Fruit fly (Drosophila melanogaster) ovary, adult (tissue): Measurements from ENCODE around the gene Sem1.

Experiments
- CG17801 ChIP-seq: fragments of 200-800 bp; optimal IDR thresholded peaks from 2 replicates; lab custom pipeline; 2019; ENCODE audit warnings: missing biosample characterization, mild to moderate bottlenecking, missing genetic modification characterization, moderate library complexity; ENCODE audit not compliant: partially characterized antibody

Gene Sem1

DNA sequence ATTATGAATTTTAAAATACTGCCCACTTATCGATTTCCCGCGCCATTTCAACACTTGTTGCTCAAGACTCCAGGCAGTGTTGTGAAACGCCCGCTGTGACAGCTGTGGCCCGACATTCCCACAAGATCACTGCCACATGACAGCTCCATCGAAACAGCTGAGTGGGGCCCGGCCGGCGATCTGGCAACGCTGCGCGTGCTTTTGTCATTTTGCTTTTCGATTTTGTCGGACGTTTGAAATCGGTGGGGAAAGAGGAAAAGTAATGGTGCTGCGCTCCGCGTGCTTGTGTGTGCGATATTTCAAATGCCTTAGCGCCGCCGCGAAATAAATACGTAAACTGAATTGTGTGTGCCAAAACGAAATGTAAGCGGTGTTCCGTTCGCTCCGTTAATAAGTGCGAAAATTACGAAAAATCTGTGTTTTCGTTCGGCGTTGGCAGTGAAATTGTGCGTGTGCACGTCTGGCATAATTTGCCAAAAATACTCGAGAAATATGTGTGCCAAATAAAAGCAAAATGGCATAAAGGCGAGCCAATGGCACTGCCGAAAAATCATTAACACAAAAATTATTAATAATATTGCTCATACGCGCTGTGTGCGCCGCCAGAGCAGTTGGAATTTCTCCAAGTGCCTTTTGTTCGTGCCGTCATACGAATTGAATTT lies 21.5 kb upstream of the Sem1 start:
- TF ChIP-seq CG17801 (GFP tag; lab: Kevin White, UChicago): no peak

DNA sequence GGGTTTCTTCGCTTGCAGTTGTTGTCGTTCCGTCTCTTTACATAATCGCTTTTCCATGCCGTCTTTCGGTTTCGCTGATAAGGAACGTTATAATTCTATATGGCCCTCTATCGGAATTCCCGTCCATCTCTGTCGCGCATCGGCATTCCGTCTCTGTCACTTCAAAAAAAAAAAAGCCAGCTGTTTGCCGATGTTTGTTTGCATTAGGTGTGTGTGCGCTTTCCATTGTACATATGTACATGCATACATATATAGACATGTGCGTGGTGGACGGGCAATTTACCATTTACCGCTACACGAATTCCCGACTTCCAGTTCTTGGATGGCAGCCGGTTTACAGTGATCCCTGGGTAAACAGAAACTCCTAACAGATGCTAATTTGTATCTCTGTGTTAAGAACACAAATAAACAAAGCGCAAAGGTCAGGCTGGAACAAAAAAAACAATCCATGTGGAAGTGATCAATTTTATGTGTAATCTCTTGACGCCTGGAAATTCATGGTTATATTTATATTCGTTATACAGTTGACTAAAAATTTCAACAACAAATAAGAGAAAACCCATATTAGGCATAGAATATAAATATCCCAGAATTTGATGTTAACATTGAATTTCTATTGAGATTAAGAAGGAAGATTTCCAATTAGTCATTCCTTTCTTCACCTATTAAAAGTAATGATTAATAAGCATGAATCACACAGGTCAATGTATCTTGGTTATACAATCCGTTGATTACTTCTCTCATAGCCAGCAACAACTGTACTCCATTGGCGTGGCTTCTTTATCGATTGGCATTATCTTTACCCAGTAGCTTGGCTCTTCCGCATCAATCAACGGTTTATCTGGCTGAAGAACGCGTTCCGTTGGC lies 20.5 kb upstream of the Sem1 start:
- TF ChIP-seq CG17801 (GFP tag; lab: Kevin White, UChicago): no peak

DNA sequence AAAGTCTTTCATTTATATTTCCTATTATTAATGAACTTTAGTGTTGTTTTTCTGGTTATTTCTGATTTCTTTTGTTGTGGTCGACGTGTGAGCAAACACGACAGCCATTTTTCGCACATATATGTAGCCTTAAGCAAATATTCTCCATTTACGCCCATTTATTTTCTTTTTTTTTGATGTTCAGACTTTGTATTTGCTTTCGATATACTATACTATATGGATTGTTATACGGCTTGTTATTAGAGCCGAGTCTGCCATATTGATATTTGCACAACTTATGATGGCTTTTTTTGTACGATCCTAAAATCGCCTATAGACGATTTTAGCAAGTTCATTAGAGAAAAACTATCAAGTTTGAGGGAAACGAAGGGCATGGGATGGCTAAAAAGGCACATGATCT lies 16.1 kb upstream of the Sem1 start:
- no peak for TF ChIP-seq CG17801 (GFP tag; lab: Kevin White, UChicago)

dm6 chr2L:7049009-7049647 lies 14.7 kb upstream of the Sem1 start:
- peak; percentile 63 for TF ChIP-seq CG17801 (GFP tag; lab: Kevin White, UChicago)

dm6 chr2L:7049680-7050289 lies 14.0 kb upstream of the Sem1 start:
- TF ChIP-seq CG17801 (GFP tag; lab: Kevin White, UChicago): no peak

DNA sequence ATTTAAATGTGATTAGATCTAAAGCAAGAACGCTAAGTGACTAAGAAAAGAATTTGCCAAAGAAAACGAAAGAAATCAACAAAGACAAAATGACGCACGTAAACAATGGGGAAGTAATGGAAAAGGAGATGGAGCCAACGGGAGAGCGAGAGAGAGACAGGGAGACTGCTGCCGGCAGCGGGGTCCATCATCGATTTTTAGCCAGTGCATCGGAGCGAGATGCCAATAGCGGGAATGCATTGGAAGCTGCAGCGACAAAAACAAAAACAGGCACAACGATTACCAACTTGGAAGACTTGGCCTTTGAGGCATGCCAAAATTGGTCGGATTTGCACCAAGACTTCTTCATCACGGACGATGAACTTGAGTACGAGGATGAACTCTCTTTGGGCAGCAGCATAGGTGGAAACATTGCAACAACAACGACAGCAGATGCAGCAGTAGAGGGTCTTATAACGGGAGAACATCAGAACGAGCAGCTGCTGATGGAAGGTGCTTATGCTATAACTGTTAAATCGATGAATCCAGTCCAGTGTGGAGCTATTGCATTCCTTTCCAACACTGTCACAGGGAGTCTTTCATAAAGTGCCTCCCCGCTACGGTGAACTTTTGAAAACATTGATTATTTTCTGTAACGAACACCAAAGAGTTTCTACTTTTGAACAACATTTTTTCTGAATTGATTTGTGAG lies 13.1 kb upstream of the Sem1 start:
- TF ChIP-seq CG17801 (GFP tag; lab: Kevin White, UChicago): no peak

- no peak for TF ChIP-seq CG17801 (GFP tag; lab: Kevin White, UChicago)
These were observed 12.0 kb upstream of the Sem1 start for dm6 chr2L:7051740-7052139.

DNA sequence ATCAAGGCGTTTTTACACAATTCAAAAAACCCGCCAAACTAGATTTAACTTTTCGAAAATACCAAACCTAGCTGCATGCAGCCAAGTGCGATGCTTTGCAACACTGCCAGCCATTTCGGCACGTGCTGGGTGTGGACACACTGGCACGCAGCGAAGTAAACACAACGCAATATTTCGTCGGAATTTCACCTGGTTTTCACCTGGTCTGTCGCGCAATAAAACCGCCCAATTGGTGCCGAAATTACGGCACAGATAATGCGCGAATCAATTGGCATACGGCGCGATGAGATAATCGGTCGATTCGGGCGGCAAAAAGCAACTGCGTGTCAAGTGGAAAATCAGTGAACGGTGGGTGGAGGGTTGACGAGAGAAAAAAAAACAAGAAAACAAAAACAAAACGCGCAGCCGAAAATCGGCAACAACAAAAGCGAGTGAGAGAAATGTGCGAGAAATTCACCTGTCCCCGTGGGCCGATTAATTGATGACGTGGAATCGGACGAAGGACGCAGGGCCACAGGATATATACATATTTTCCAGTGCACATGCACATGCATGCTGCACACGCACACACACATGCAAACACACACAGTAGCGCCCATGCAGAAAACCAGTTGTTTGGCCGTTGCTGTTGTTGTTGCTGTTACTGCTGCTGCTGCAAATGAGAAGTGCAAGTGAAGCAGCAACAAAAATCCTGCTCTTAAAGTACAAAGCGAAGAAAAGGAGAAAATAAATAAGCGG lies 7.4 kb upstream of the Sem1 start, which contains the start of gene Mnn1:
Mnn1 (plus strand) TSS at position 113 of the 738 bp plus-strand sequence.
- peak; percentile 41 for TF ChIP-seq CG17801 (GFP tag; lab: Kevin White, UChicago)

dm6 chr2L:7060751-7061150 lies 3.0 kb upstream of the Sem1 start, which contains the start of gene Mst27D:
Mst27D (minus strand) TSS chr2L:7060851.
- no peak for TF ChIP-seq CG17801 (GFP tag; lab: Kevin White, UChicago)

DNA sequence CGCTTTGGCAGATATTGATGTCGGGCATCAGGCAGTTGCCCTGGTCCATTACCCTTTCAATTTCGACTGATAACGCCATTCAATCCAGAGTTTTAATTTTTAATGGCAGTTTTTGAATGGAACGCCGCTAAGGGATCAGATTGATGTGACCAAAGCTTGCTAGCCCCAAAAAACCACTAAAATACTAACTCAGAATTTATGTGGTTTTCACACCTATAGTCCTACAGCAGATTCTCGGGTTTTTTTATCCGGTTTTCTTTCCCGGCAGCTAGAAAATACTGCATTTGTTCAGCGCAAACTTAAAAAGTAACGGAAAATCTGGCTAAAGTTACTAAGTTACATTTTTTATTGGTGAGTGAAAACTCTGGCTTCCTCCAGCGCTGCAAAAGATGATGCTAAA lies 1.9 kb downstream of the Sem1 start, which contains the start of gene Nuf2:
Nuf2 (minus strand) TSS at position 151 of the 400 bp plus-strand sequence.
- no peak for TF ChIP-seq CG17801 (GFP tag; lab: Kevin White, UChicago)

DNA sequence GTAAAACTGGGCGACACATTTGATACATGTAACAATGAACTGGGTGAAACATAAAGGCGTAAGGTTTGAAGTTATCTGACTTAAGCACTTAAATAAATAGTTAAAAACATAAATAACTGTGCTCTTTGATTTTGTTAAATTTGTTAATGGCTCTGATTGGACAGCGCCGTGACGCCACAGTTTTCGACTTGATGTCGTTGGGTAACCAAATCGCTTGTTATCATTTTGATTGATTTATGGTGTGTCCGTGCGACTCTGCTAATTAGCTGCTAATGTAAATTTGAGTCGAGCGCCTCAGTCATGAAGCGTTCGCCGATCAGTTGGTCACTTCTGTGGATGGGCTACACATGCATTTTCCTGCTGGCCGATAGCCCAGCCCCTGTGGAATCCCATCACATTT lies 3.9 kb downstream of the Sem1 start, which contains the start of gene Ugt307A1:
Ugt307A1 (plus strand) TSS at position 301 of the 400 bp plus-strand sequence.
- TF ChIP-seq CG17801 (GFP tag; lab: Kevin White, UChicago): no peak

DNA sequence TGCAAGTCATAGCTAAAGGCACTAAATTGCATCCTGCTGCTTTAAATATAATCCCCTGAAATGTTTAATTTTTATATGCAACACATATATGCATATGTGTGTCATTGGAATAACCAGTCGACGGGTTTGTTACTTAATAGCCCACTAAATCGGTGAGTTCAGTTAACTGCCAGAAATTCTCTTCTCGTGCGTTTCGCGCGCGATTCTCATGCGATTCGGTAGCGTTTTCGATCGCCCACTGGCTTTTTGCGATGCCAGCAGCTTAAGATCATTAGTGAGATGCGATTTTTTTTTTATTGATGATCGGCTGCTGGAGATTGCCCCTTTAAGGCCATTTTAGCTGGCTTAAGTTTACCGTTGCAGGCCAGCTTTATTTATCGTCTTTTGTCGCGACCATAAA lies 7.4 kb downstream of the Sem1 start:
- TF ChIP-seq CG17801 (GFP tag; lab: Kevin White, UChicago): no peak

- TF ChIP-seq CG17801 (GFP tag; lab: Kevin White, UChicago): no peak
These were observed 8.1 kb downstream of the Sem1 start for dm6 chr2L:7071862-7072261.
